Fruit fly (Drosophila melanogaster): Measurements from ENCODE around the gene CG14683.

- TF ChIP-seq CTCF (optimal IDR thresholded peaks at IDR 0.05): no peak
- no peak for TF ChIP-seq CG8478 (optimal IDR thresholded peaks at IDR 0.05)
These were observed 45.7 kb upstream of the CG14683 start for dm6 chr3R:10650641-10651318.
